Fruit fly (Drosophila melanogaster) S2 (cell line): ENCODE measurements around the gene CG8132.

Experiments
- CG8478 ChIP-seq: fragments of >200 bp; optimal IDR thresholded peaks from 2 replicates; lab custom pipeline; 2018
- CTCF ChIP-seq, 2 experiments: fragments of >200 bp; optimal IDR thresholded peaks; 2 replicates each; lab custom pipeline; 2018

dm6 chr3R:9399074-9399473 lies 2.2 kb upstream of the CG8132 start:
- TF ChIP-seq CTCF (optimal IDR thresholded peaks at IDR 0.05; lab: Kevin White, UChicago) (no peak), CG8478 (lab: Kevin White, UChicago) (no peak)
